Worm (Caenorhabditis elegans): ENCODE results near the gene ocr-3.
A peak's percentile ranks its signal among the peaks of the same experiment; 100 is the strongest.

The ocr-3 gene

DNA sequence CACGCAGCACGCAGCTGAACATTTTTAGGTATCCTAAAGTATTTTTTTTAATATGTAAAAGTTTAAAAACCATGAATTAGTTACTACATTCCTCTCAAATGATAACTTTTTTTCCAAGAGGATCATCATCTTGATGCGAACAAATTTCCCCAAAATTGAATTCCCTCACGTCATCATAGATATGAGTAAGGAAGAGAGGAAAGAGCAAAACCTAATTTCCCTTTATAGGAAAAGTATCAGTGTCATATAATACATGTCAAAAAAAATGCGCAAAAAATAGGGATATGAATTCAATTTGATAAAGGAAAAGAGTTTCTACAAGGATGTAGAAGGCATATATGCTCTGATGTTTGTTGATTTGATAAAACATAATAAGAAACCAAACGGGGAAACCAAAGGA lies 31.6 kb downstream of the ocr-3 start:
- no peak for TF ChIP-seq ces-1 (GFP tag; optimal IDR thresholded peaks at IDR 0.05)
- no peak for TF ChIP-seq lin-32 (GFP tag; optimal IDR thresholded peaks at IDR 0.05)
- TF ChIP-seq lsy-2 (tag; optimal IDR thresholded peaks at IDR 0.05): no peak
- TF ChIP-seq bed-3 (GFP tag; optimal IDR thresholded peaks at IDR 0.05): no peak

DNA sequence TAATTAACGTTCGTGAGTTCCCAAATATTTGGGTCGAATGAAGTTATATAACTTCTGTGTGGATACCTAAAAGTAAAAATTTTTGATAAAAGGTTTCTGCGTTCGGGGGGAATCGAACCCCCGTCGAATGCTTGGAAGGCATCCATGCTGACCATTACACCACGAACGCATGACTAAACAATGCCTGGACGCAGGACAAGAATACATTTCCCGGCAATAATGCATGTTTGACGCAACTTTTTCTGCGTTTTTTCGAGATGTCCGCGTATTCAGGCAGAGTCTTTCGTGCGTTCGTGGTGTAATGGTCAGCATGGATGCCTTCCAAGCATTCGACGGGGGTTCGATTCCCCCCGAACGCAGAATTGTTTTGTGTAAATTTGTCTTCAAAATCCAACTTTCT lies 32.2 kb downstream of the ocr-3 start:
- TF ChIP-seq sptf-1 (tag; optimal IDR thresholded peaks at IDR 0.05): peak; percentile 6
- TF ChIP-seq nhr-237 (tag; optimal IDR thresholded peaks at IDR 0.05): no peak
- TF ChIP-seq elt-3 (tag; optimal IDR thresholded peaks at IDR 0.05): no peak
- TF ChIP-seq cnd-1 (tag; optimal IDR thresholded peaks at IDR 0.05): peak; percentile 2
- no peak for TF ChIP-seq mls-2 (tag; optimal IDR thresholded peaks at IDR 0.05)
- TF ChIP-seq nhr-28 (tag; optimal IDR thresholded peaks at IDR 0.05): no peak
- no peak for TF ChIP-seq ztf-11 (tag; optimal IDR thresholded peaks at IDR 0.05)
- TF ChIP-seq nhr-76 (tag; optimal IDR thresholded peaks at IDR 0.05): no peak
- TF ChIP-seq ces-1 (GFP tag; optimal IDR thresholded peaks at IDR 0.05): no peak
- no peak for TF ChIP-seq ceh-39 (tag; optimal IDR thresholded peaks at IDR 0.05)
- no peak for TF ChIP-seq blmp-1 (tag; optimal IDR thresholded peaks at IDR 0.05)
- TF ChIP-seq ceh-43 (GFP tag; optimal IDR thresholded peaks at IDR 0.05): no peak
- no peak for TF ChIP-seq lsy-2 (tag; optimal IDR thresholded peaks at IDR 0.05)
- no peak for TF ChIP-seq nhr-2 (tag; optimal IDR thresholded peaks at IDR 0.05)
- TF ChIP-seq unc-120 (tag; optimal IDR thresholded peaks at IDR 0.05; ENCODE audit: poor library complexity, severe bottlenecking): no peak

DNA sequence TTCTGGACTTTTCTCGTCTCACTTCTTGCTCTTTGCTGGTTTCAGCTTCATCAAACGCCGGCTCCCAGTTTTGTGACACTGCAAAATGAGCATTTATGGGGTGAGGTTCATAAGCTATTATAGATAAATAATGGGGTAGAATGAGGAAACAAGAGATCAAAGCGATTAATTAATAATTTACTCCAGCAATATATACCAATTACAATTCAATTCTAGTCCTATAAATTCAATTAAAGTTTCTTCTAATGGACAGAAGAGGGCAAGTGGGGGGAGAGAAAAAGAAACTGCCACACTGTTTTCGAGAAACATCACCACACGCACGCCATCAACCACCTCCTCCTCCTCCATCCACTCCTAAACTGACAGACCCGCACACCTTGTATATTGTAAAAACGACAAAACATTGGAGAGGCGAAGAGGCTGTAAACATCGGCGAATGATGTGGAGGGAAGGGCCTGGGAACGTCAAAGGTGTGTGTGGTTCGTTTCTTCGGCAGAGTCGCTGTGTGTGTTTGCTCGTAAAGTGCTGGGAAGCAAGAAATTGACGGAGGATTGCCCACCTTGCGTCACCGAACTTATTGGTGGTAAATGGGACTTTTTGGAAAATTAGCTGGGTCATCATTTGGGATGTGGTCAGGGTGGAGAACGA lies 44.8 kb downstream of the ocr-3 start, which contains the start of the genes H03A11.13 and famk-1:
Gene H03A11.13, minus strand, starts transcription at position 51 of the 648 bp plus-strand sequence.
Gene famk-1, minus strand, starts transcription at position 78 of the 648 bp plus-strand sequence.
- TF ChIP-seq nhr-2 (tag; optimal IDR thresholded peaks at IDR 0.05) (no peak), mls-2 (tag; optimal IDR thresholded peaks at IDR 0.05) (peak; percentile 19), sptf-1 (tag; optimal IDR thresholded peaks at IDR 0.05) (no peak)

DNA sequence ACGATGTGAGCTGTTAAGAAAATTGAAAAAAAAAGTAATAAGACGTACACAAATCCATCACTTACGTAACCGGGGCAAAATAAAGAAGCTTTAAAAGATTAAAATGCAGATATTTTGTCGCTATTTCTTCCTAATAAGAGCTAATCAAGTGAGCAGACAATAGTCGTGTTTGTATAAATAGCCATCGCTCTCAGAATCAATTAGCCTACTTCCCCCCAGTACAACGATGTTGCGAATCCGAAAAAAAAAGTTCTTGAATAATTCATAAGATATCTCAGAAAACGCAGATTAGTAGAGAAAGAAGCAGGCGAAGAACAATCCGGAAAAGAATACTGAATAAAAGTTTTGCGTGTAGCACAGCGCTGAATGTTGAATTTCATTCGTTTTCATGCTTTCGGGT lies 46.7 kb downstream of the ocr-3 start:
- TF ChIP-seq ces-1 (GFP tag; optimal IDR thresholded peaks at IDR 0.05) (no peak), mab-5 (tag; optimal IDR thresholded peaks at IDR 0.05) (no peak), unc-39 (tag; optimal IDR thresholded peaks at IDR 0.05) (no peak), ham-2 (GFP tag; optimal IDR thresholded peaks at IDR 0.05) (no peak)

DNA sequence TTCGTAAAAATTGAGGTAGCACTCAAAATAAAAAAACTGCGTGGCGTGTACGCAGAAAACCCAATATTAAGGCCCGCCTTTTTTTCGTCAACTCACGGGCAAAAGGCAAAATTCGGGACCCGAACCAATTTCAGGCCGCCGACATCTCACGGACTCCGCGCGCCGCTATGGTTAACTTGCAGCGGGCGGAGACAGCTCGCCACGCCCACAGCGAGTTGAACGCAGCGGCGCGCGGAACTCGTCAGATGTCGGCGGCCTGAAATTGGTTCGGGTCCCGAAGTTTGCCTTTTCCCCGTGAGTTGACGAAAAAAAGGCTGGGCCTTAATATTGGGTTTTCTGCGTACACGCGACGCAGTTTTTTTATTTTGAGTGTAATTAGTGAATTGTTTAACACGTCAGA lies 52.6 kb downstream of the ocr-3 start:
- TF ChIP-seq cnd-1 (tag; optimal IDR thresholded peaks at IDR 0.05) (no peak), nhr-12 (tag; optimal IDR thresholded peaks at IDR 0.05) (no peak), lin-13 (tag; optimal IDR thresholded peaks at IDR 0.05) (no peak), mls-2 (tag; optimal IDR thresholded peaks at IDR 0.05) (no peak), ceh-39 (tag; optimal IDR thresholded peaks at IDR 0.05) (no peak), lsy-2 (tag; optimal IDR thresholded peaks at IDR 0.05) (no peak), zip-8 (tag; optimal IDR thresholded peaks at IDR 0.05) (no peak), flh-1 (GFP tag; optimal IDR thresholded peaks at IDR 0.05) (no peak), mep-1 (tag; optimal IDR thresholded peaks at IDR 0.05) (no peak), ces-1 (GFP tag; optimal IDR thresholded peaks at IDR 0.05) (no peak), snpc-4 (tag; optimal IDR thresholded peaks at IDR 0.05) (no peak), tbx-8 (GFP tag; optimal IDR thresholded peaks at IDR 0.05) (no peak)

DNA sequence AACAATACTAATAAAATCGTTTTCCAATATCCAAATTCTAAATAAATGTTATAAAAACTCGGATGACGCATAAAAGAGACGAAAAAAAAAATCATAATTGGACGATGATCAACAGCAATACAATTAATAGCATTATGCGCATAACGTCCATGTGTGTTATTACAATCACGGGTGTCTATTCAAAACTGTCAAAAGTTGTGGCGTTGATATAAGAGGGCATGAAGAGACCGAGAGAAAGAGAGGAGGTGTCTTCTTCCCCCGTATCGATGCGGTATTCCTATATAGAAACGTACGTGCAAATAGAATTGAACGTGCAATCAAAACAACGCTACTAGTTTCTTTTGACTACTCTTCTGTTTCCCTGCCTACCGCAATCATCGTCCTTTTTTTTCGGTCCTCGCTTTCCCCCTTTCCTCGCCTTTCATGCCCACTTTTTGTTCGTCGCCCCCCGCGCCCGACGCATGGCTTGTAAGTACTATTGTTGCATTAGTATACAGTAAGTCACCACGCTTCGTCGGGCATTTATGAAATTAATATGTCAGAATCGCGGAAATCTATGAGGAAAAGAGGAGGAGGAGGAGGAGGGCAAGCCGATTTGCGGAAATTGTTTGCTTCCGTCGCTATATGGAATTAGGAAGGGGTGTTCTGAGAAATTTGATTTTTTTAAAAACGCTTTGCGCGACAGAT lies 53.5 kb downstream of the ocr-3 start:
- TF ChIP-seq ces-1 (GFP tag; optimal IDR thresholded peaks at IDR 0.05) (peak; percentile 19), mab-5 (tag; optimal IDR thresholded peaks at IDR 0.05) (no peak), ham-2 (GFP tag; optimal IDR thresholded peaks at IDR 0.05) (peak; percentile 41), pha-4 (tag; optimal IDR thresholded peaks at IDR 0.05) (peak; percentile 9)

- TF ChIP-seq lsy-2 (tag; optimal IDR thresholded peaks at IDR 0.05) (no peak), lin-32 (GFP tag; optimal IDR thresholded peaks at IDR 0.05) (no peak), ham-2 (GFP tag; optimal IDR thresholded peaks at IDR 0.05) (no peak), cnd-1 (tag; optimal IDR thresholded peaks at IDR 0.05) (no peak), snpc-4 (tag; optimal IDR thresholded peaks at IDR 0.05) (no peak), nhr-2 (tag; optimal IDR thresholded peaks at IDR 0.05) (no peak), ceh-83 (GFP tag; optimal IDR thresholded peaks at IDR 0.05) (no peak), nhr-28 (tag; optimal IDR thresholded peaks at IDR 0.05) (no peak), lin-13 (tag; optimal IDR thresholded peaks at IDR 0.05) (no peak), elt-3 (tag; optimal IDR thresholded peaks at IDR 0.05) (no peak), tbx-8 (GFP tag; optimal IDR thresholded peaks at IDR 0.05) (no peak), bed-3 (GFP tag; optimal IDR thresholded peaks at IDR 0.05) (no peak), flh-1 (GFP tag; optimal IDR thresholded peaks at IDR 0.05) (no peak)
Measured at ce11 chrX:15222789-15223188, 54.3 kb downstream of the ocr-3 start.

Data from whole organism, mixed stage, embryonic.